Worm (Caenorhabditis elegans) whole organism, L3 larva: Measurements from ENCODE around the gene rab-33.
A peak's percentile ranks its signal among the peaks of the same experiment; 100 is the strongest.

Source experiments
- R02D3.7 ChIP-seq: fragments of 150-350 bp; optimal IDR thresholded peaks from 2 replicates; lab custom pipeline; 2014; ENCODE audit warnings: missing biosample characterization, missing genetic modification characterization
- ama-1 ChIP-seq: fragments of 150-350 bp; optimal IDR thresholded peaks from 2 replicates; lab custom pipeline; 2018
- ceh-16 ChIP-seq: sonication (generic microtip); optimal IDR thresholded peaks from 2 replicates; lab custom pipeline; 2017; ENCODE audit warnings: missing biosample characterization, missing genetic modification characterization
- ceh-28 ChIP-seq: fragments of 150-350 bp; optimal IDR thresholded peaks from 2 replicates; lab custom pipeline; 2014; ENCODE audit warnings: missing biosample characterization, missing genetic modification reagents, missing genetic modification characterization
- ceh-82 ChIP-seq: fragments of 150-350 bp; optimal IDR thresholded peaks from 2 replicates; lab custom pipeline; 2014; ENCODE audit warnings: missing biosample characterization, missing genetic modification characterization
- egl-27 ChIP-seq: sonication (generic microtip); optimal IDR thresholded peaks from 4 replicates; lab custom pipeline; 2017; ENCODE audit warnings: missing biosample characterization, missing genetic modification reagents, missing genetic modification characterization
- egl-5 ChIP-seq: fragments of 150-350 bp; optimal IDR thresholded peaks from 2 replicates; lab custom pipeline; 2017; ENCODE audit warnings: missing biosample characterization, missing genetic modification reagents, missing genetic modification characterization, inconsistent platforms
- elt-1 ChIP-seq: fragments of 150-350 bp; optimal IDR thresholded peaks from 2 replicates; lab custom pipeline; 2014; ENCODE audit warnings: missing biosample characterization, missing genetic modification characterization
- elt-2 ChIP-seq: sonication (generic microtip); optimal IDR thresholded peaks from 2 replicates; lab custom pipeline; 2016; ENCODE audit warnings: missing genetic modification reagents, mild to moderate bottlenecking, missing genetic modification characterization, missing compliant biosample characterization
- eor-1 ChIP-seq, 2 experiments: fragments of 150-350 bp; optimal IDR thresholded peaks; 2 replicates each; lab custom pipeline; 2014 to 2018; ENCODE audit warnings: missing biosample characterization in 2 of 2, missing genetic modification characterization in 2 of 2
- fkh-10 ChIP-seq: sonication (generic microtip); optimal IDR thresholded peaks from 2 replicates; lab custom pipeline; 2017; ENCODE audit warnings: missing biosample characterization, missing genetic modification reagents, missing genetic modification characterization
- fkh-2 ChIP-seq: fragments of 150-350 bp; optimal IDR thresholded peaks from 2 replicates; lab custom pipeline; 2014; ENCODE audit warnings: missing biosample characterization, missing genetic modification reagents, missing genetic modification characterization
- hmg-11 ChIP-seq: sonication (generic microtip); optimal IDR thresholded peaks from 2 replicates; lab custom pipeline; 2016; ENCODE audit warnings: missing genetic modification characterization, missing compliant biosample characterization
- jun-1 ChIP-seq: fragments of 150-350 bp; optimal IDR thresholded peaks from 2 replicates; lab custom pipeline; 2014; ENCODE audit warnings: missing biosample characterization, missing genetic modification reagents, missing genetic modification characterization
- lin-15B ChIP-seq: fragments of 150-350 bp; optimal IDR thresholded peaks from 2 replicates; lab custom pipeline; 2014; ENCODE audit warnings: missing biosample characterization, missing genetic modification characterization
- lin-39 ChIP-seq: fragments of 150-350 bp; optimal IDR thresholded peaks from 2 replicates; lab custom pipeline; 2018; ENCODE audit warnings: missing biosample characterization, missing genetic modification reagents, missing genetic modification characterization
- mdl-1 ChIP-seq: fragments of 150-350 bp; optimal IDR thresholded peaks from 2 replicates; lab custom pipeline; 2014; ENCODE audit warnings: missing biosample characterization, missing genetic modification characterization
- mml-1 ChIP-seq: fragments of 150-350 bp; sonication (generic microtip); optimal IDR thresholded peaks from 3 replicates; lab custom pipeline; 2014; ENCODE audit warnings: missing biosample characterization, missing genetic modification characterization
- nfya-1 ChIP-seq: sonication (generic microtip); optimal IDR thresholded peaks from 2 replicates; lab custom pipeline; 2017; ENCODE audit warnings: missing genetic modification characterization, mild to moderate bottlenecking, missing compliant biosample characterization, antibody characterized with exemption, moderate library complexity; ENCODE audit not compliant: insufficient read depth
- nhr-11 ChIP-seq: fragments of 150-350 bp; optimal IDR thresholded peaks from 2 replicates; lab custom pipeline; 2014; ENCODE audit warnings: missing biosample characterization, missing genetic modification characterization
- nhr-23 ChIP-seq: fragments of 150-350 bp; optimal IDR thresholded peaks from 2 replicates; lab custom pipeline; 2014; ENCODE audit warnings: missing biosample characterization, missing genetic modification reagents, missing genetic modification characterization
- nhr-237 ChIP-seq: fragments of 150-350 bp; optimal IDR thresholded peaks from 2 replicates; lab custom pipeline; 2014; ENCODE audit warnings: missing biosample characterization, missing genetic modification characterization
- nhr-25 ChIP-seq: sonication (generic microtip); optimal IDR thresholded peaks from 2 replicates; lab custom pipeline; 2017; ENCODE audit warnings: missing biosample characterization, missing genetic modification characterization
- nhr-28 ChIP-seq: fragments of 150-350 bp; optimal IDR thresholded peaks from 2 replicates; lab custom pipeline; 2014; ENCODE audit warnings: missing biosample characterization, missing genetic modification characterization
- nhr-43 ChIP-seq: sonication (generic microtip); optimal IDR thresholded peaks from 2 replicates; lab custom pipeline; 2016; ENCODE audit warnings: mild to moderate bottlenecking, missing genetic modification characterization, missing compliant biosample characterization; ENCODE audit not compliant: poor library complexity, severe bottlenecking
- nhr-77 ChIP-seq: fragments of 150-350 bp; optimal IDR thresholded peaks from 2 replicates; lab custom pipeline; 2014; ENCODE audit warnings: missing biosample characterization, missing genetic modification characterization
- pha-4 ChIP-seq: fragments of 150-350 bp; optimal IDR thresholded peaks from 2 replicates; lab custom pipeline; 2014; ENCODE audit warnings: missing biosample characterization, missing genetic modification reagents, missing genetic modification characterization
- pqm-1 ChIP-seq: fragments of 150-350 bp; optimal IDR thresholded peaks from 2 replicates; lab custom pipeline; 2017; ENCODE audit warnings: missing biosample characterization, missing genetic modification characterization, inconsistent platforms
- sea-2 ChIP-seq: fragments of 150-350 bp; sonication (generic microtip); optimal IDR thresholded peaks from 4 replicates; lab custom pipeline; 2014; ENCODE audit warnings: missing biosample characterization, missing genetic modification reagents, missing genetic modification characterization
- skn-1 ChIP-seq: fragments of 150-350 bp; optimal IDR thresholded peaks from 2 replicates; lab custom pipeline; 2014; ENCODE audit warnings: missing biosample characterization, missing genetic modification characterization
- snpc-4 ChIP-seq: fragments of 150-350 bp; optimal IDR thresholded peaks from 2 replicates; lab custom pipeline; 2014; ENCODE audit warnings: missing biosample characterization, missing genetic modification characterization
- unc-39 ChIP-seq: sonication (generic microtip); optimal IDR thresholded peaks from 4 replicates; lab custom pipeline; 2017; ENCODE audit warnings: missing biosample characterization, missing genetic modification characterization
- unc-62 ChIP-seq: fragments of 150-350 bp; sonication (generic microtip); optimal IDR thresholded peaks from 4 replicates; lab custom pipeline; 2014; ENCODE audit warnings: missing biosample characterization, missing genetic modification reagents, missing genetic modification characterization
- zag-1 ChIP-seq: fragments of 150-350 bp; optimal IDR thresholded peaks from 2 replicates; lab custom pipeline; 2014; ENCODE audit warnings: missing biosample characterization, missing genetic modification characterization
- ztf-11 ChIP-seq: fragments of 150-350 bp; optimal IDR thresholded peaks from 2 replicates; lab custom pipeline; 2014; ENCODE audit warnings: missing biosample characterization, missing genetic modification characterization

rab-33 gene

ce11 chrIII:10503753-10504152, at the start of gene rab-33:
TSS of gene rab-33 (minus strand) at chrIII:10503853.
- no peak for TF ChIP-seq ama-1 (lab: Kevin White, UChicago)
- TF ChIP-seq skn-1 (tag; lab: Kevin White, UChicago) = no peak
- TF ChIP-seq ceh-82 (tag; lab: Kevin White, UChicago) = no peak
- TF ChIP-seq snpc-4 (tag; lab: Kevin White, UChicago) = no peak
- no peak for TF ChIP-seq eor-1 (tag; optimal IDR thresholded peaks at IDR 0.05; lab: Kevin White, UChicago)
- TF ChIP-seq nhr-25 (tag; lab: Kevin White, UChicago) = no peak
- no peak for TF ChIP-seq egl-5 (tag; lab: Kevin White, UChicago)
- TF ChIP-seq nhr-77 (tag; lab: Kevin White, UChicago) = no peak
- no peak for TF ChIP-seq nhr-28 (tag; lab: Kevin White, UChicago)
- no peak for TF ChIP-seq elt-1
- no peak for TF ChIP-seq sea-2
- no peak for TF ChIP-seq elt-2 (tag; lab: Kevin White, UChicago)
- no peak for TF ChIP-seq ztf-11 (tag; lab: Kevin White, UChicago)
- TF ChIP-seq nhr-11 (tag; lab: Kevin White, UChicago) = no peak
- TF ChIP-seq R02D3.7 = no peak
- no peak for TF ChIP-seq unc-62

- no peak for TF ChIP-seq ztf-11 (tag; lab: Kevin White, UChicago)
- TF ChIP-seq elt-1 = no peak
- no peak for TF ChIP-seq lin-39
- TF ChIP-seq mdl-1 (tag; lab: Kevin White, UChicago) = no peak
- TF ChIP-seq fkh-2 = no peak
- no peak for TF ChIP-seq eor-1 (tag; optimal IDR thresholded peaks at IDR 0.05; lab: Kevin White, UChicago)
- TF ChIP-seq nhr-23 (tag; lab: Kevin White, UChicago) = no peak
- no peak for TF ChIP-seq lin-15B (tag; lab: Kevin White, UChicago)
- no peak for TF ChIP-seq zag-1 (tag; lab: Kevin White, UChicago)
Observed at ce11 chrIII:10552929-10553328, 49.3 kb upstream of the rab-33 start, which contains the start of gene T21C12.8. TSS of gene T21C12.8 (minus strand) at chrIII:10553029.

ce11 chrIII:10538757-10539213, 35.1 kb upstream of the rab-33 start, which contains the start of gene nlp-68:
TSS of gene nlp-68 (minus strand) at chrIII:10539163.
- TF ChIP-seq ceh-82 (tag; lab: Kevin White, UChicago) (no peak), unc-62 (no peak), ceh-16 (tag; lab: Kevin White, UChicago) (no peak), ama-1 (lab: Kevin White, UChicago) (no peak), nhr-237 (tag; lab: Kevin White, UChicago) (no peak), mml-1 (tag; lab: Kevin White, UChicago) (no peak), pqm-1 (no peak), hmg-11 (tag; lab: Kevin White, UChicago) (no peak)

ce11 chrIII:10537558-10537957, 33.9 kb upstream of the rab-33 start:
- no peak for TF ChIP-seq nfya-1 (tag; lab: Kevin White, UChicago)
- TF ChIP-seq zag-1 (tag; lab: Kevin White, UChicago) = no peak
- TF ChIP-seq ama-1 (lab: Kevin White, UChicago) = peak; percentile 87
- peak; percentile 10 for TF ChIP-seq nhr-23 (tag; lab: Kevin White, UChicago)
- no peak for TF ChIP-seq pqm-1
- no peak for TF ChIP-seq fkh-10 (GFP tag; lab: Kevin White, UChicago)
- no peak for TF ChIP-seq jun-1 (tag; lab: Kevin White, UChicago)
- peak; percentile 14 for TF ChIP-seq nhr-43 (tag; lab: Kevin White, UChicago)
- no peak for TF ChIP-seq unc-39 (tag; lab: Kevin White, UChicago)
- no peak for TF ChIP-seq ceh-28
- TF ChIP-seq ztf-11 (tag; lab: Kevin White, UChicago) = no peak
- TF ChIP-seq pha-4 (tag; lab: Kevin White, UChicago) = no peak
- peak; percentile 2 for TF ChIP-seq elt-2 (tag; lab: Kevin White, UChicago)
- no peak for TF ChIP-seq egl-27 (tag; lab: Kevin White, UChicago)
- TF ChIP-seq nhr-25 (tag; lab: Kevin White, UChicago) = peak; percentile 8

- TF ChIP-seq nhr-77 (tag; lab: Kevin White, UChicago) (no peak), nhr-11 (tag; lab: Kevin White, UChicago) (no peak), ama-1 (lab: Kevin White, UChicago) (peak; percentile 82), nhr-43 (tag; lab: Kevin White, UChicago) (peak; percentile 72), elt-2 (tag; lab: Kevin White, UChicago) (no peak), unc-62 (no peak), egl-27 (tag; lab: Kevin White, UChicago) (no peak), pqm-1 (no peak), ceh-28 (no peak), mml-1 (tag; lab: Kevin White, UChicago) (no peak)
Observed at ce11 chrIII:10537003-10537402, 33.4 kb upstream of the rab-33 start.
